Worm (Caenorhabditis elegans) whole organism, L4 larva: Measurements from ENCODE around the gene arx-2.

ENCODE experiments used
- D1046.2 ChIP-seq: fragments of 200-800 bp; sonication (Bioruptor generic); IDR thresholded peaks from 2 replicates; pipeline ENCODE4 v1.3.6; 2022; ENCODE audit warnings: missing genetic modification characterization, missing compliant biosample characterization
- F10B5.3 ChIP-seq: sonication (generic microtip); optimal IDR thresholded peaks from 2 replicates; lab custom pipeline; 2016; ENCODE audit warnings: mild to moderate bottlenecking, missing genetic modification characterization, missing compliant biosample characterization
- F37D6.2 ChIP-seq: sonication (generic microtip); optimal IDR thresholded peaks from 2 replicates; lab custom pipeline; 2016; ENCODE audit warnings: mild to moderate bottlenecking, missing genetic modification characterization, missing compliant biosample characterization
- F49E8.2 ChIP-seq: sonication (generic microtip); optimal IDR thresholded peaks from 2 replicates; lab custom pipeline; 2016; ENCODE audit warnings: missing compliant biosample characterization, mild to moderate bottlenecking, missing genetic modification characterization, borderline replicate concordance
- T20F7.1 ChIP-seq: fragments of 200-800 bp; sonication (Bioruptor generic); optimal IDR thresholded peaks from 2 replicates; lab custom pipeline; 2018; ENCODE audit warnings: mild to moderate bottlenecking, missing genetic modification characterization, missing compliant biosample characterization
- Y5F2A.4 ChIP-seq: fragments of 200-800 bp; sonication (Bioruptor generic); optimal IDR thresholded peaks from 2 replicates; lab custom pipeline; 2018; ENCODE audit warnings: mild to moderate bottlenecking, missing genetic modification characterization, missing compliant biosample characterization
- Y75B8A.6 ChIP-seq: fragments of 200-800 bp; sonication (Bioruptor generic); IDR thresholded peaks from 2 replicates; pipeline ENCODE4 v1.3.6; 2022; ENCODE audit warnings: missing genetic modification reagents, missing genetic modification characterization, missing compliant biosample characterization
- aha-1 ChIP-seq: fragments of 150-350 bp; peaks from one replicate; lab custom pipeline; 2014; ENCODE audit warnings: missing biosample characterization, missing genetic modification characterization
- ama-1 ChIP-seq: fragments of 150-350 bp; optimal IDR thresholded peaks from 2 replicates; lab custom pipeline; 2014; ENCODE audit warnings: inconsistent platforms, mixed read lengths
- arid-1 ChIP-seq: fragments of 200-800 bp; sonication (Bioruptor generic); conservative IDR thresholded peaks from 2 replicates; pipeline ENCODE4 v1.3.6; 2022; ENCODE audit warnings: missing genetic modification reagents, missing genetic modification characterization, missing compliant biosample characterization
- ces-1 ChIP-seq: fragments of 150-350 bp; sonication (generic microtip); optimal IDR thresholded peaks from 4 replicates; lab custom pipeline; 2014; ENCODE audit warnings: missing biosample characterization, missing genetic modification reagents, missing genetic modification characterization
- ctbp-1 ChIP-seq: fragments of 200-800 bp; sonication (Bioruptor generic); IDR thresholded peaks from 2 replicates; pipeline ENCODE4 v1.3.6; 2022; ENCODE audit warnings: missing genetic modification reagents, missing genetic modification characterization, missing compliant biosample characterization
- daf-12 ChIP-seq: fragments of 150-350 bp; optimal IDR thresholded peaks from 2 replicates; lab custom pipeline; 2014; ENCODE audit warnings: missing biosample characterization, missing genetic modification reagents, missing genetic modification characterization
- daf-19 ChIP-seq: fragments of 200-800 bp; sonication (Bioruptor generic); conservative IDR thresholded peaks from 2 replicates; pipeline ENCODE4 v1.3.6; 2022; ENCODE audit warnings: missing genetic modification characterization, missing compliant biosample characterization
- dpl-1 ChIP-seq: fragments of 150-350 bp; optimal IDR thresholded peaks from 2 replicates; lab custom pipeline; 2014; ENCODE audit warnings: missing biosample characterization, missing genetic modification reagents, missing genetic modification characterization
- egl-27 ChIP-seq: sonication (generic microtip); optimal IDR thresholded peaks from 3 replicates; lab custom pipeline; 2017; ENCODE audit warnings: missing biosample characterization, missing genetic modification reagents, missing genetic modification characterization
- gei-8 ChIP-seq: fragments of 200-800 bp; sonication (Bioruptor generic); optimal IDR thresholded peaks from 2 replicates; lab custom pipeline; 2018; ENCODE audit warnings: mild to moderate bottlenecking, missing genetic modification characterization, missing compliant biosample characterization
- hif-1 ChIP-seq, 2 experiments: sonication (generic microtip); optimal IDR thresholded peaks; 2 replicates each; lab custom pipeline; 2016 to 2017; ENCODE audit warnings: missing compliant biosample characterization in 2 of 2, missing genetic modification characterization in 2 of 2, missing genetic modification reagents in 2 of 2, missing genotype in 2 of 2, mild to moderate bottlenecking in 1 of 2
- hlh-30 ChIP-seq: sonication (generic microtip); optimal IDR thresholded peaks from 2 replicates; lab custom pipeline; 2017; ENCODE audit warnings: antibody characterized with exemption, mild to moderate bottlenecking, missing genetic modification characterization, missing compliant biosample characterization; ENCODE audit not compliant: insufficient read depth
- jun-1 ChIP-seq: fragments of 150-350 bp; optimal IDR thresholded peaks from 2 replicates; lab custom pipeline; 2014; ENCODE audit warnings: missing biosample characterization, missing genetic modification reagents, missing genetic modification characterization
- lim-7 ChIP-seq: fragments of 200-800 bp; sonication (Bioruptor generic); IDR thresholded peaks from 2 replicates; pipeline ENCODE4 v1.3.6; 2022; ENCODE audit warnings: missing genetic modification characterization, missing compliant biosample characterization
- lsy-2 ChIP-seq, 2 experiments: fragments of 150-350 bp in 1 of 2; sonication (generic microtip) in 1 of 2; optimal IDR thresholded peaks; 2 replicates each; lab custom pipeline; 2014 to 2017; ENCODE audit warnings: missing biosample characterization in 2 of 2, missing genetic modification characterization in 2 of 2
- madf-9 ChIP-seq: fragments of 200-800 bp; sonication (Bioruptor generic); conservative IDR thresholded peaks from 2 replicates; pipeline ENCODE4 v1.3.6; 2022; ENCODE audit warnings: missing genetic modification reagents, missing genetic modification characterization, missing compliant biosample characterization
- mdl-1 ChIP-seq, 2 experiments: fragments of 150-350 bp in 1 of 2; sonication (generic microtip) in 1 of 2; optimal IDR thresholded peaks; 2 replicates each; lab custom pipeline; 2014 to 2017; ENCODE audit warnings: missing biosample characterization in 2 of 2, missing genetic modification characterization in 2 of 2
- mdt-29 ChIP-seq: fragments of 200-800 bp; sonication (Bioruptor generic); IDR thresholded peaks from 2 replicates; pipeline ENCODE4 v1.3.6; 2022; ENCODE audit warnings: missing genetic modification reagents, missing genetic modification characterization, missing compliant biosample characterization
- mes-2 ChIP-seq: sonication (generic microtip); optimal IDR thresholded peaks from 2 replicates; lab custom pipeline; 2016; ENCODE audit warnings: missing genotype, mild to moderate bottlenecking, missing genetic modification characterization, missing compliant biosample characterization; ENCODE audit not compliant: poor library complexity, severe bottlenecking
- nhr-237 ChIP-seq: sonication (generic microtip); optimal IDR thresholded peaks from 2 replicates; lab custom pipeline; 2017; ENCODE audit warnings: missing biosample characterization, missing genetic modification characterization
- nhr-25 ChIP-seq: sonication (generic microtip); optimal IDR thresholded peaks from 2 replicates; lab custom pipeline; 2017; ENCODE audit warnings: missing genetic modification characterization, mild to moderate bottlenecking, missing compliant biosample characterization, antibody characterized with exemption, moderate library complexity, borderline replicate concordance; ENCODE audit not compliant: insufficient read depth
- nhr-48 ChIP-seq: sonication (generic microtip); optimal IDR thresholded peaks from 2 replicates; lab custom pipeline; 2016; ENCODE audit warnings: mild to moderate bottlenecking, missing genetic modification characterization, missing compliant biosample characterization
- nhr-6 ChIP-seq: fragments of 150-350 bp; optimal IDR thresholded peaks from 2 replicates; lab custom pipeline; 2014; ENCODE audit warnings: missing biosample characterization, missing genetic modification characterization
- pha-4 ChIP-seq, 2 experiments: fragments of 150-350 bp in 1 of 2; fragments of 200-800 bp in 1 of 2; sonication (Bioruptor generic) in 1 of 2; IDR thresholded peaks in 1 of 2; optimal IDR thresholded peaks in 1 of 2; 2 replicates each; pipeline versions ENCODE4 v1.3.6 to Lab custom; 2014 to 2022; ENCODE audit warnings: missing genetic modification characterization in 2 of 2, missing genetic modification reagents in 2 of 2, missing biosample characterization in 1 of 2, missing compliant biosample characterization in 1 of 2
- pqm-1 ChIP-seq: sonication (generic microtip); optimal IDR thresholded peaks from 2 replicates; lab custom pipeline; 2017; ENCODE audit warnings: missing biosample characterization, missing genetic modification characterization
- rbr-2 ChIP-seq: sonication (generic microtip); optimal IDR thresholded peaks from 2 replicates; lab custom pipeline; 2016; ENCODE audit warnings: missing genotype, missing genetic modification characterization, missing compliant biosample characterization
- sdz-12 ChIP-seq: fragments of 200-800 bp; sonication (Bioruptor generic); optimal IDR thresholded peaks from 2 replicates; lab custom pipeline; 2018; ENCODE audit warnings: mild to moderate bottlenecking, missing genetic modification characterization, missing compliant biosample characterization
- set-16 ChIP-seq: fragments of 200-800 bp; sonication (Bioruptor generic); IDR thresholded peaks from 2 replicates; pipeline ENCODE4 v1.3.6; 2022; ENCODE audit warnings: missing genetic modification reagents, missing genetic modification characterization, missing compliant biosample characterization
- snpc-4 ChIP-seq: fragments of 150-350 bp; optimal IDR thresholded peaks from 2 replicates; lab custom pipeline; 2014; ENCODE audit warnings: missing biosample characterization, missing genetic modification characterization
- unc-39 ChIP-seq: sonication (generic microtip); optimal IDR thresholded peaks from 2 replicates; lab custom pipeline; 2017; ENCODE audit warnings: missing biosample characterization, missing genetic modification characterization
- unc-62 ChIP-seq, 3 experiments: fragments of 150-350 bp in 1 of 3; sonication (generic microtip); optimal IDR thresholded peaks in 2 of 3; peaks in 1 of 3; 1 replicate in 1 of 3; 2 replicates in 2 of 3; lab custom pipeline; 2014 to 2017; ENCODE audit warnings: missing biosample characterization in 3 of 3, missing genetic modification characterization in 3 of 3, missing genetic modification reagents in 3 of 3, missing genotype in 1 of 3
- zfp-2 ChIP-seq: sonication (generic microtip); optimal IDR thresholded peaks from 2 replicates; lab custom pipeline; 2016; ENCODE audit warnings: mild to moderate bottlenecking, missing genetic modification characterization, missing compliant biosample characterization
- ztf-11 ChIP-seq: fragments of 150-350 bp; optimal IDR thresholded peaks from 2 replicates; lab custom pipeline; 2014; ENCODE audit warnings: missing biosample characterization, missing genetic modification characterization
- ztf-7 ChIP-seq: fragments of 150-350 bp; optimal IDR thresholded peaks from 2 replicates; lab custom pipeline; 2014; ENCODE audit warnings: missing biosample characterization, missing genetic modification characterization

arx-2 gene

ce11 chrV:10317294-10317693 lies 20.9 kb downstream of the arx-2 start, which contains the start of gene asps-1:
asps-1 (minus strand) TSS chrV:10317394.
- no peak for TF ChIP-seq daf-19 (GFP tag; lab: Robert Waterston, UW)
- no peak for TF ChIP-seq snpc-4 (tag; lab: Kevin White, UChicago)
- TF ChIP-seq hlh-30 (tag; lab: Kevin White, UChicago): no peak
- TF ChIP-seq madf-9: no peak
- no peak for TF ChIP-seq zfp-2 (tag; lab: Kevin White, UChicago)
- no peak for TF ChIP-seq set-16 (GFP tag; lab: Robert Waterston, UW)
- no peak for TF ChIP-seq F37D6.2 (tag; lab: Kevin White, UChicago)
- TF ChIP-seq aha-1 (tag; lab: Kevin White, UChicago): peak; percentile 67
- TF ChIP-seq nhr-25 (tag; lab: Kevin White, UChicago): no peak

- TF ChIP-seq gei-8 (no peak), F10B5.3 (tag; lab: Kevin White, UChicago) (no peak), aha-1 (tag; lab: Kevin White, UChicago) (no peak), mes-2 (tag; lab: Kevin White, UChicago) (no peak), ama-1 (lab: Kevin White, UChicago) (no peak), nhr-6 (tag; lab: Kevin White, UChicago) (no peak), Y75B8A.6 (GFP tag; lab: Robert Waterston, UW) (no peak), lsy-2 (tag; optimal IDR thresholded peaks at IDR 0.05; lab: Kevin White, UChicago) (no peak), F49E8.2 (tag; lab: Kevin White, UChicago) (no peak), egl-27 (tag; lab: Kevin White, UChicago) (no peak), ztf-7 (tag; lab: Kevin White, UChicago) (no peak), jun-1 (tag; lab: Kevin White, UChicago) (no peak), T20F7.1 (GFP tag; lab: Kevin White, UChicago) (no peak), ztf-11 (no peak), daf-19 (GFP tag; lab: Robert Waterston, UW) (no peak), unc-39 (tag; lab: Kevin White, UChicago) (no peak), dpl-1 (GFP tag; lab: Kevin White, UChicago) (no peak), mdl-1 (tag; optimal IDR thresholded peaks at IDR 0.05; lab: Kevin White, UChicago) (no peak)
Measured at ce11 chrV:10314371-10314770, 23.8 kb downstream of the arx-2 start, which contains the start of gene trx-2. trx-2 (plus strand) TSS chrV:10314671.

ce11 chrV:10313953-10314352 lies 24.2 kb downstream of the arx-2 start, which contains the start of gene gcy-6:
gcy-6 (minus strand) TSS chrV:10314053.
- TF ChIP-seq aha-1 (tag; lab: Kevin White, UChicago) (peak; percentile 85), lim-7 (GFP tag; lab: Robert Waterston, UW) (no peak), unc-62 (GFP tag; optimal IDR thresholded peaks at IDR 0.05 in 1 of 2; lab: Kevin White, UChicago) (peak in 1 of 2 experiments; percentile 15), unc-62 (tag; optimal IDR thresholded peaks at IDR 0.05; lab: Kevin White, UChicago) (no peak)

ce11 chrV:10307283-10307682 lies 30.9 kb downstream of the arx-2 start, which contains the start of gene che-12:
che-12 (minus strand) TSS chrV:10307383.
- no peak for TF ChIP-seq dpl-1 (GFP tag; lab: Kevin White, UChicago)
- TF ChIP-seq arid-1 (GFP tag; lab: Robert Waterston, UW): no peak
- no peak for TF ChIP-seq mdt-29 (GFP tag; lab: Robert Waterston, UW)
- TF ChIP-seq daf-12 (tag; lab: Kevin White, UChicago): no peak
- TF ChIP-seq hif-1 (tag; optimal IDR thresholded peaks at IDR 0.05; lab: Kevin White, UChicago): no peak

- TF ChIP-seq ctbp-1 (GFP tag; lab: Robert Waterston, UW) (no peak), ces-1 (GFP tag; lab: Kevin White, UChicago) (no peak), unc-62 (GFP tag; optimal IDR thresholded peaks at IDR 0.05 in 1 of 2; lab: Kevin White, UChicago) (peak in 1 of 2 experiments; percentile 20), unc-62 (tag; optimal IDR thresholded peaks at IDR 0.05; lab: Kevin White, UChicago) (no peak), daf-12 (tag; lab: Kevin White, UChicago) (no peak), pqm-1 (tag; lab: Kevin White, UChicago) (peak; percentile 15), Y5F2A.4 (GFP tag; lab: Kevin White, UChicago) (no peak), pha-4 (GFP tag; IDR thresholded peaks at IDR 0.05; lab: Robert Waterston, UW) (no peak), pha-4 (tag; optimal IDR thresholded peaks at IDR 0.05; lab: Kevin White, UChicago) (no peak), Y75B8A.6 (GFP tag; lab: Robert Waterston, UW) (no peak), ztf-7 (tag; lab: Kevin White, UChicago) (no peak), rbr-2 (no peak), T20F7.1 (GFP tag; lab: Kevin White, UChicago) (no peak), D1046.2 (GFP tag; lab: Robert Waterston, UW) (no peak), sdz-12 (GFP tag; lab: Kevin White, UChicago) (no peak), nhr-48 (tag; lab: Kevin White, UChicago) (no peak), nhr-237 (no peak)
Measured at ce11 chrV:10297099-10297498, 41.1 kb downstream of the arx-2 start, which contains the start of gene B0024.4. B0024.4 (plus strand) TSS chrV:10297399.
